Worm (Caenorhabditis elegans): Measurements from ENCODE around the gene F40A3.7.

F40A3.7 gene

ce11 chrV:7899761-7900160 is at the start of gene F40A3.7:
Gene F40A3.7, minus strand, starts transcription at chrV:7899861.
- TF ChIP-seq lin-11 (tag; optimal IDR thresholded peaks at IDR 0.05) (no peak), nfya-1 (tag; optimal IDR thresholded peaks at IDR 0.05) (no peak), pha-4 (tag; optimal IDR thresholded peaks at IDR 0.05) (no peak), unc-3 (GFP tag; conservative IDR thresholded peaks at IDR 0.05) (no peak), unc-3 (tag; optimal IDR thresholded peaks at IDR 0.05) (no peak), madf-2 (tag; optimal IDR thresholded peaks at IDR 0.05) (no peak), nhr-11 (tag; optimal IDR thresholded peaks at IDR 0.05) (no peak), npax-4 (tag; optimal IDR thresholded peaks at IDR 0.05) (no peak), ama-1 (optimal IDR thresholded peaks at IDR 0.05) (no peak), sdc-2 (tag; optimal IDR thresholded peaks at IDR 0.05) (no peak)

ce11 chrV:7946229-7946628 is 46.6 kb upstream of the F40A3.7 start:
- TF ChIP-seq ceh-2 (tag; optimal IDR thresholded peaks at IDR 0.05) (no peak), dve-1 (tag; optimal IDR thresholded peaks at IDR 0.05) (no peak), nhr-232 (tag; optimal IDR thresholded peaks at IDR 0.05) (no peak), unc-42 (tag; optimal IDR thresholded peaks at IDR 0.05) (no peak), ztf-16 (tag; optimal IDR thresholded peaks at IDR 0.05) (no peak), pha-2 (tag; optimal IDR thresholded peaks at IDR 0.05) (no peak), pqm-1 (tag; optimal IDR thresholded peaks at IDR 0.05) (no peak), ceh-9 (tag; optimal IDR thresholded peaks at IDR 0.05) (no peak), ceh-22 (tag; optimal IDR thresholded peaks at IDR 0.05) (no peak), ceh-31 (tag; optimal IDR thresholded peaks at IDR 0.05) (no peak), ama-1 (optimal IDR thresholded peaks at IDR 0.05) (no peak), pat-9 (tag; optimal IDR thresholded peaks at IDR 0.05) (no peak), dmd-4 (tag; optimal IDR thresholded peaks at IDR 0.05; ENCODE audit: borderline replicate concordance) (no peak), ets-4 (tag; optimal IDR thresholded peaks at IDR 0.05) (no peak), hlh-8 (tag; optimal IDR thresholded peaks at IDR 0.05) (no peak), lin-11 (tag; optimal IDR thresholded peaks at IDR 0.05) (no peak)

- TF ChIP-seq ztf-16 (tag; optimal IDR thresholded peaks at IDR 0.05) (no peak), syd-9 (tag; optimal IDR thresholded peaks at IDR 0.05) (no peak), ceh-22 (tag; optimal IDR thresholded peaks at IDR 0.05) (no peak), hlh-8 (tag; optimal IDR thresholded peaks at IDR 0.05) (no peak), che-1 (tag; optimal IDR thresholded peaks at IDR 0.05) (no peak), nfya-1 (tag; optimal IDR thresholded peaks at IDR 0.05) (no peak), mec-3 (tag; optimal IDR thresholded peaks at IDR 0.05; ENCODE audit: borderline replicate concordance) (no peak), pat-9 (tag; optimal IDR thresholded peaks at IDR 0.05) (no peak), pha-4 (tag; optimal IDR thresholded peaks at IDR 0.05) (no peak), pros-1 (tag; optimal IDR thresholded peaks at IDR 0.05) (no peak), pax-1 (tag; optimal IDR thresholded peaks at IDR 0.05) (no peak), ceh-45 (GFP tag; IDR thresholded peaks at IDR 0.05) (no peak), sox-4 (tag; optimal IDR thresholded peaks at IDR 0.05) (no peak), F13H6.1 (tag; optimal IDR thresholded peaks at IDR 0.05) (no peak), gmeb-2 (tag; optimal IDR thresholded peaks at IDR 0.05) (no peak), zip-5 (tag; optimal IDR thresholded peaks at IDR 0.05) (no peak), pag-3 (tag; optimal IDR thresholded peaks at IDR 0.05; ENCODE audit: borderline replicate concordance) (no peak), ceh-34 (tag; optimal IDR thresholded peaks at IDR 0.05) (no peak), tbx-7 (tag; optimal IDR thresholded peaks at IDR 0.05) (no peak), hlh-30 (tag; optimal IDR thresholded peaks at IDR 0.05; ENCODE audit: insufficient read depth) (no peak)
These were observed 43.9 kb upstream of the F40A3.7 start, which contains the start of gene Y97E10B.1 for ce11 chrV:7943568-7943967. Gene Y97E10B.1, plus strand, starts transcription at chrV:7943868.

- TF ChIP-seq ceh-14 (tag; optimal IDR thresholded peaks at IDR 0.05) (no peak), odd-2 (tag; optimal IDR thresholded peaks at IDR 0.05) (no peak), hlh-8 (tag; optimal IDR thresholded peaks at IDR 0.05) (no peak), ceh-2 (tag; optimal IDR thresholded peaks at IDR 0.05) (no peak), ceh-48 (tag; optimal IDR thresholded peaks at IDR 0.05) (no peak), elt-2 (tag; optimal IDR thresholded peaks at IDR 0.05) (no peak), sdc-2 (tag; optimal IDR thresholded peaks at IDR 0.05) (no peak), nfya-1 (tag; optimal IDR thresholded peaks at IDR 0.05) (no peak)
These were observed 40.6 kb upstream of the F40A3.7 start, which contains the start of gene srt-53 for ce11 chrV:7940299-7940698. Gene srt-53, minus strand, starts transcription at chrV:7940399.

Measured in whole organism, late embryonic.